Worm (Caenorhabditis elegans) whole organism, young adult: Measurements from ENCODE around the gene nlp-64.

ENCODE experiments used
- B0336.3 ChIP-seq: fragments of 200-800 bp; sonication (Bioruptor generic); IDR thresholded peaks from 2 replicates; pipeline ENCODE4 v1.3.6; 2022; ENCODE audit warnings: missing genetic modification characterization, missing compliant biosample characterization
- C17E4.6 ChIP-seq: fragments of 200-800 bp; sonication (Bioruptor generic); IDR thresholded peaks from 2 replicates; pipeline ENCODE4 v1.3.6; 2022; ENCODE audit warnings: missing genetic modification reagents, missing genetic modification characterization, missing compliant biosample characterization
- F22D6.2 ChIP-seq: sonication (generic microtip); optimal IDR thresholded peaks from 2 replicates; lab custom pipeline; 2016; ENCODE audit warnings: mild to moderate bottlenecking, missing genetic modification characterization, missing compliant biosample characterization
- F37B4.10 ChIP-seq: fragments of 200-800 bp; sonication (Bioruptor generic); IDR thresholded peaks from 2 replicates; pipeline ENCODE4 v1.3.6; 2022; ENCODE audit warnings: missing genetic modification characterization, missing compliant biosample characterization
- F39B2.1 ChIP-seq: fragments of 200-800 bp; sonication (Bioruptor generic); IDR thresholded peaks from 2 replicates; pipeline ENCODE4 v1.3.6; 2022; ENCODE audit warnings: missing genetic modification reagents, missing genetic modification characterization, missing compliant biosample characterization
- F52B5.7 ChIP-seq: sonication (generic microtip); optimal IDR thresholded peaks from 2 replicates; lab custom pipeline; 2016; ENCODE audit warnings: mild to moderate bottlenecking, missing genetic modification characterization, missing compliant biosample characterization
- K11D2.4 ChIP-seq: fragments of 200-800 bp; sonication (Bioruptor generic); IDR thresholded peaks from 2 replicates; pipeline ENCODE4 v1.3.6; 2022; ENCODE audit warnings: missing genetic modification reagents, missing genetic modification characterization, missing compliant biosample characterization
- T26A5.8 ChIP-seq: sonication (generic microtip); optimal IDR thresholded peaks from 2 replicates; lab custom pipeline; 2016; ENCODE audit warnings: missing genetic modification characterization, missing compliant biosample characterization
- Y53F4B.3 ChIP-seq: fragments of 200-800 bp; sonication (Bioruptor generic); IDR thresholded peaks from 2 replicates; pipeline ENCODE4 v1.3.6; 2022; ENCODE audit warnings: missing genetic modification reagents, missing genetic modification characterization, missing compliant biosample characterization
- Y53G8AR.9 ChIP-seq: fragments of 200-800 bp; sonication (Bioruptor generic); conservative IDR thresholded peaks from 2 replicates; pipeline ENCODE4 v1.3.6; 2022; ENCODE audit warnings: missing genetic modification reagents, missing genetic modification characterization, missing compliant biosample characterization
- Y56A3A.18 ChIP-seq: fragments of 200-800 bp; sonication (Bioruptor generic); IDR thresholded peaks from 2 replicates; pipeline ENCODE4 v1.3.6; 2022; ENCODE audit warnings: missing genetic modification reagents, missing genetic modification characterization, missing compliant biosample characterization
- Y79H2A.3 ChIP-seq: fragments of 200-800 bp; sonication (Bioruptor generic); conservative IDR thresholded peaks from 2 replicates; pipeline ENCODE4 v1.3.6; 2022; ENCODE audit warnings: missing genetic modification reagents, missing genetic modification characterization, missing compliant biosample characterization
- aptf-2 ChIP-seq: fragments of 200-800 bp; sonication (Bioruptor generic); conservative IDR thresholded peaks from 2 replicates; pipeline ENCODE4 v1.3.6; 2022; ENCODE audit warnings: missing genetic modification reagents, missing genetic modification characterization, missing compliant biosample characterization
- atf-7 ChIP-seq: sonication (generic microtip); optimal IDR thresholded peaks from 2 replicates; lab custom pipeline; 2017; ENCODE audit warnings: mild to moderate bottlenecking, missing genetic modification characterization, missing compliant biosample characterization
- bed-2 ChIP-seq: fragments of 200-800 bp; sonication (Bioruptor generic); IDR thresholded peaks from 2 replicates; pipeline ENCODE4 v1.3.6; 2022; ENCODE audit warnings: missing genetic modification reagents, missing genetic modification characterization, missing compliant biosample characterization
- cebp-2 ChIP-seq: fragments of 200-800 bp; sonication (Bioruptor generic); IDR thresholded peaks from 2 replicates; pipeline ENCODE4 v1.3.6; 2022; ENCODE audit warnings: missing genetic modification characterization, missing compliant biosample characterization
- ceh-100 ChIP-seq: fragments of 200-800 bp; sonication (Bioruptor generic); IDR thresholded peaks from 2 replicates; pipeline ENCODE4 v1.3.6; 2022; ENCODE audit warnings: missing genetic modification reagents, missing genetic modification characterization, missing compliant biosample characterization
- ceh-58 ChIP-seq: fragments of 200-800 bp; sonication (Bioruptor generic); IDR thresholded peaks from 2 replicates; pipeline ENCODE4 v1.3.6; 2022; ENCODE audit warnings: missing genetic modification characterization, missing compliant biosample characterization
- dpff-1 ChIP-seq: sonication (generic microtip); optimal IDR thresholded peaks from 2 replicates; lab custom pipeline; 2017; ENCODE audit warnings: mild to moderate bottlenecking, missing genetic modification characterization, missing compliant biosample characterization
- efl-1 ChIP-seq: fragments of 150-350 bp; optimal IDR thresholded peaks from 2 replicates; lab custom pipeline; 2014; ENCODE audit warnings: missing biosample characterization, missing genetic modification reagents, missing genetic modification characterization
- ets-4 ChIP-seq: fragments of 200-800 bp; sonication (Bioruptor generic); optimal IDR thresholded peaks from 2 replicates; lab custom pipeline; 2018; ENCODE audit warnings: mild to moderate bottlenecking, missing genetic modification characterization, missing compliant biosample characterization
- gei-17 ChIP-seq: fragments of 200-800 bp; sonication (Bioruptor generic); optimal IDR thresholded peaks from 2 replicates; lab custom pipeline; 2018; ENCODE audit warnings: mild to moderate bottlenecking, missing genetic modification characterization, missing compliant biosample characterization
- him-1 ChIP-seq: sonication (generic microtip); optimal IDR thresholded peaks from 2 replicates; lab custom pipeline; 2016; ENCODE audit warnings: missing genotype, missing genetic modification reagents, missing genetic modification characterization, missing compliant biosample characterization
- hmg-20 ChIP-seq: fragments of 200-800 bp; sonication (Bioruptor generic); IDR thresholded peaks from 2 replicates; pipeline ENCODE4 v1.3.6; 2022; ENCODE audit warnings: missing genetic modification reagents, missing genetic modification characterization, missing compliant biosample characterization
- hrde-1 ChIP-seq: sonication (generic microtip); optimal IDR thresholded peaks from 2 replicates; lab custom pipeline; 2016; ENCODE audit warnings: missing genetic modification characterization, mild to moderate bottlenecking, missing compliant biosample characterization, moderate library complexity, missing genotype, missing genetic modification reagents, borderline replicate concordance
- hsf-1 ChIP-seq: fragments of 200-800 bp; sonication (Bioruptor generic); IDR thresholded peaks from 2 replicates; pipeline ENCODE4 v1.3.6; 2022; ENCODE audit warnings: missing genetic modification reagents, missing genetic modification characterization, missing compliant biosample characterization
- lsl-1 ChIP-seq: fragments of 200-800 bp; sonication (Bioruptor generic); optimal IDR thresholded peaks from 2 replicates; lab custom pipeline; 2018; ENCODE audit warnings: mild to moderate bottlenecking, missing genetic modification characterization, moderate library complexity, missing compliant biosample characterization
- madf-6 ChIP-seq: fragments of 200-800 bp; sonication (Bioruptor generic); IDR thresholded peaks from 2 replicates; pipeline ENCODE4 v1.3.6; 2022; ENCODE audit warnings: missing genetic modification reagents, missing genetic modification characterization, missing compliant biosample characterization
- madf-8 ChIP-seq: fragments of 200-800 bp; sonication (Bioruptor generic); conservative IDR thresholded peaks from 2 replicates; pipeline ENCODE4 v1.3.6; 2022; ENCODE audit warnings: missing genetic modification reagents, missing genetic modification characterization, missing compliant biosample characterization
- mel-28 ChIP-seq: sonication (generic microtip); optimal IDR thresholded peaks from 2 replicates; lab custom pipeline; 2016; ENCODE audit warnings: borderline replicate concordance, mild to moderate bottlenecking, missing genetic modification characterization, missing compliant biosample characterization
- nfya-1 ChIP-seq: sonication (generic microtip); optimal IDR thresholded peaks from 2 replicates; lab custom pipeline; 2017; ENCODE audit warnings: antibody characterized with exemption, missing compliant biosample characterization, missing genetic modification characterization, borderline replicate concordance; ENCODE audit not compliant: insufficient read depth
- nhr-27 ChIP-seq: fragments of 200-800 bp; sonication (Bioruptor generic); optimal IDR thresholded peaks from 2 replicates; lab custom pipeline; 2018; ENCODE audit warnings: mild to moderate bottlenecking, missing genetic modification characterization, moderate library complexity, missing compliant biosample characterization
- nhr-80 ChIP-seq: sonication (generic microtip); optimal IDR thresholded peaks from 2 replicates; lab custom pipeline; 2016; ENCODE audit warnings: missing genetic modification characterization, missing compliant biosample characterization
- nhr-90 ChIP-seq: sonication (generic microtip); optimal IDR thresholded peaks from 2 replicates; lab custom pipeline; 2016; ENCODE audit warnings: missing genotype, mild to moderate bottlenecking, missing genetic modification characterization, missing compliant biosample characterization
- pbrm-1 ChIP-seq: fragments of 200-800 bp; sonication (Bioruptor generic); IDR thresholded peaks from 2 replicates; pipeline ENCODE4 v1.3.6; 2022; ENCODE audit warnings: missing genetic modification reagents, missing genetic modification characterization, missing compliant biosample characterization
- pha-4 ChIP-seq: fragments of 150-350 bp; sonication (generic microtip); optimal IDR thresholded peaks from 2 replicates; lab custom pipeline; 2014; ENCODE audit warnings: missing biosample characterization, missing genetic modification reagents, missing genetic modification characterization
- rec-8 ChIP-seq, 2 experiments: sonication (generic microtip); optimal IDR thresholded peaks; 2 replicates each; lab custom pipeline; 2016; ENCODE audit warnings: mild to moderate bottlenecking in 2 of 2, missing genetic modification characterization in 2 of 2, missing genetic modification reagents in 2 of 2, missing genotype in 2 of 2, missing biosample characterization in 1 of 2, missing compliant biosample characterization in 1 of 2, moderate library complexity in 1 of 2
- repo-1 ChIP-seq: sonication (generic microtip); optimal IDR thresholded peaks from 2 replicates; lab custom pipeline; 2017; ENCODE audit warnings: mild to moderate bottlenecking, missing genetic modification characterization, missing compliant biosample characterization
- sdz-38 ChIP-seq: sonication (generic microtip); optimal IDR thresholded peaks from 2 replicates; lab custom pipeline; 2016; ENCODE audit warnings: missing genotype, missing genetic modification characterization, missing compliant biosample characterization
- snpc-1.1 ChIP-seq: sonication (generic microtip); optimal IDR thresholded peaks from 2 replicates; lab custom pipeline; 2017; ENCODE audit warnings: missing genetic modification characterization, mild to moderate bottlenecking, missing compliant biosample characterization, antibody characterized with exemption, moderate library complexity, missing genotype, missing genetic modification reagents; ENCODE audit not compliant: insufficient read depth
- snpc-1.3 ChIP-seq: sonication (generic microtip); optimal IDR thresholded peaks from 2 replicates; lab custom pipeline; 2017; ENCODE audit warnings: missing genetic modification characterization, mild to moderate bottlenecking, missing compliant biosample characterization, antibody characterized with exemption, moderate library complexity, missing genotype, missing genetic modification reagents; ENCODE audit not compliant: insufficient read depth
- snpc-3.4 ChIP-seq: sonication (generic microtip); optimal IDR thresholded peaks from 2 replicates; lab custom pipeline; 2017; ENCODE audit warnings: missing genetic modification characterization, mild to moderate bottlenecking, missing compliant biosample characterization, antibody characterized with exemption, moderate library complexity, missing genotype, missing genetic modification reagents
- somi-1 ChIP-seq: fragments of 200-800 bp; sonication (Bioruptor generic); optimal IDR thresholded peaks from 2 replicates; lab custom pipeline; 2018; ENCODE audit warnings: mild to moderate bottlenecking, missing genetic modification characterization, missing compliant biosample characterization
- unc-62 ChIP-seq: fragments of 150-350 bp; optimal IDR thresholded peaks from 2 replicates; lab custom pipeline; 2014; ENCODE audit warnings: missing biosample characterization, missing genetic modification reagents, missing genetic modification characterization
- zim-3 ChIP-seq: sonication (generic microtip); optimal IDR thresholded peaks from 2 replicates; lab custom pipeline; 2017; ENCODE audit warnings: mild to moderate bottlenecking, missing genetic modification characterization, moderate library complexity, missing compliant biosample characterization
- ztf-18 ChIP-seq: sonication (generic microtip); optimal IDR thresholded peaks from 2 replicates; lab custom pipeline; 2016; ENCODE audit warnings: missing genotype, mild to moderate bottlenecking, missing genetic modification characterization, missing compliant biosample characterization
- ztf-26 ChIP-seq: sonication (generic microtip); optimal IDR thresholded peaks from 2 replicates; lab custom pipeline; 2017; ENCODE audit warnings: missing genetic modification characterization, missing compliant biosample characterization
- ztf-6 ChIP-seq: fragments of 200-800 bp; sonication (Bioruptor generic); IDR thresholded peaks from 2 replicates; pipeline ENCODE4 v1.3.6; 2022; ENCODE audit warnings: missing genetic modification reagents, missing genetic modification characterization, missing compliant biosample characterization

Gene nlp-64

DNA sequence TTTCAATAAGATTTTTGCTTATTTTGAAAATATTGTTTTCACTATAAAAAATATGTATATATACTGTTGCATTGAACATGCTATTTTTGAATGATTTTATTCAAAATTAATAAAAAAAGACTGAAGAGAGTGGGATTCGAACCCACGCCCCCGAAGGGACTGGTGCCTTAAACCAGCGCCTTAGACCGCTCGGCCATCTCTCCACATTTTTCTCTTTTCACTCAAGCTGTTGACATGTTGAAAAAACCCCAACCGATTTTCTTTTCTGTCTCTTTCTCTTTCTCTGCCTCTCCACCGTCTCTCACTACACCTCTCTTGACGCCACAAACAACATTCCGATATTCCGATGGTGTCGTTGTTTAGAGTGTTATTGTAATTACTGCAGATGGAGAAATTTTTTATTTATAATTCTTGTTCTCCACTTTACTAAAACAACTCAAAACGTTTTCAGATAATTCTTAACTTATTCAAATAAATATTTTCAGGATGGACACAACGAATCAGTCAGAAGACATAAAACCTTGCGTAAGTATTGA, 42.1 kb upstream of the nlp-64 start, which contains the start of gene sor-3 (continued):
- TF ChIP-seq lsl-1 (GFP tag; lab: Kevin White, UChicago) = peak; percentile 0
- TF ChIP-seq F39B2.1 (GFP tag; lab: Robert Waterston, UW) = no peak
- TF ChIP-seq ceh-58 (GFP tag; lab: Robert Waterston, UW) = no peak
- peak; percentile 30 for TF ChIP-seq repo-1
- no peak for TF ChIP-seq hsf-1 (GFP tag; lab: Robert Waterston, UW)
- peak; percentile 48 for TF ChIP-seq mel-28 (tag; lab: Kevin White, UChicago)
- TF ChIP-seq somi-1 (GFP tag; lab: Kevin White, UChicago) = peak; percentile 20
- TF ChIP-seq aptf-2 (GFP tag; lab: Robert Waterston, UW) = no peak
- no peak for TF ChIP-seq nfya-1
- no peak for TF ChIP-seq B0336.3 (GFP tag; lab: Robert Waterston, UW)
- TF ChIP-seq ztf-26 (tag; lab: Kevin White, UChicago) = peak; percentile 39
- peak; percentile 78 for TF ChIP-seq snpc-1.3 (tag; lab: Kevin White, UChicago)
- TF ChIP-seq snpc-1.1 (tag; lab: Kevin White, UChicago) = peak; percentile 66
- TF ChIP-seq ceh-100 (GFP tag; lab: Robert Waterston, UW) = no peak
- TF ChIP-seq nhr-27 (tag; lab: Kevin White, UChicago) = no peak
- peak; percentile 62; the same call in 1 of the 2 replicates for TF ChIP-seq cebp-2 (GFP tag; lab: Robert Waterston, UW)
- no peak for TF ChIP-seq F37B4.10 (GFP tag; lab: Robert Waterston, UW)
- TF ChIP-seq F52B5.7 (tag; lab: Kevin White, UChicago) = no peak
- TF ChIP-seq madf-6 (GFP tag; lab: Robert Waterston, UW) = peak; percentile 45; the same call in 1 of the 2 replicates
- TF ChIP-seq ztf-18 (tag; lab: Kevin White, UChicago) = peak; percentile 78
- TF ChIP-seq rec-8 (tag; optimal IDR thresholded peaks at IDR 0.05; lab: Kevin White, UChicago) = peak; percentile 64 to 71
- TF ChIP-seq ztf-6 (GFP tag; lab: Robert Waterston, UW) = peak; percentile 24; the same call in 1 of the 2 replicates
- TF ChIP-seq Y53F4B.3 = no peak
- 0 out of 2 replicates have a peak, but pooled peaks have one; percentile 35 for TF ChIP-seq Y56A3A.18 (GFP tag; lab: Robert Waterston, UW)
- TF ChIP-seq hmg-20 (GFP tag; lab: Robert Waterston, UW) = 0 out of 2 replicates have a peak, but pooled peaks have one; percentile 42
- TF ChIP-seq madf-8 (GFP tag; lab: Robert Waterston, UW) = no peak
- TF ChIP-seq unc-62 = no peak
- no peak for TF ChIP-seq T26A5.8 (tag; lab: Kevin White, UChicago)
- peak; percentile 68 for TF ChIP-seq K11D2.4
- peak; percentile 79 for TF ChIP-seq pbrm-1 (GFP tag; lab: Robert Waterston, UW)
- TF ChIP-seq gei-17 = peak; percentile 17
- peak; percentile 72 for TF ChIP-seq hrde-1 (tag; lab: Kevin White, UChicago)
- no peak for TF ChIP-seq pha-4 (tag; lab: Kevin White, UChicago)
- no peak for TF ChIP-seq efl-1 (GFP tag; lab: Kevin White, UChicago)
- TF ChIP-seq bed-2 (GFP tag; lab: Robert Waterston, UW) = peak; percentile 65
- TF ChIP-seq atf-7 = no peak
- TF ChIP-seq F22D6.2 = peak; percentile 61
- no peak for TF ChIP-seq nhr-80 (tag; lab: Kevin White, UChicago)
- TF ChIP-seq sdz-38 = no peak
- no peak for TF ChIP-seq dpff-1 (tag; lab: Kevin White, UChicago)
- no peak for TF ChIP-seq zim-3 (tag; lab: Kevin White, UChicago)
- no peak for TF ChIP-seq C17E4.6 (GFP tag; lab: Robert Waterston, UW)
- peak; percentile 72 for TF ChIP-seq him-1 (tag; lab: Kevin White, UChicago)
- peak; percentile 65; the same call in 1 of the 2 replicates for TF ChIP-seq Y53G8AR.9 (GFP tag; lab: Robert Waterston, UW)
- peak; percentile 84 for TF ChIP-seq nhr-90
- no peak for TF ChIP-seq ets-4 (GFP tag; lab: Kevin White, UChicago)
- TF ChIP-seq Y79H2A.3 (GFP tag; lab: Robert Waterston, UW) = no peak
- peak; percentile 86 for TF ChIP-seq snpc-3.4 (tag; lab: Kevin White, UChicago)
